Worm (Caenorhabditis elegans) whole organism, early embryonic: ENCODE results near the gene C50H2.7.

Experiments
- B0310.2 ChIP-seq: sonication (generic microtip); optimal IDR thresholded peaks from 2 replicates; lab custom pipeline; 2016; ENCODE audit warnings: mild to moderate bottlenecking, missing genetic modification characterization, missing compliant biosample characterization
- aly-1 ChIP-seq: sonication (generic microtip); optimal IDR thresholded peaks from 2 replicates; lab custom pipeline; 2016; ENCODE audit warnings: missing genetic modification characterization, missing compliant biosample characterization
- ama-1 ChIP-seq: fragments of 150-350 bp; optimal IDR thresholded peaks from 2 replicates; lab custom pipeline; 2014
- ceh-13 ChIP-seq: fragments of 200-800 bp; sonication (Bioruptor generic); optimal IDR thresholded peaks from 2 replicates; lab custom pipeline; 2018; ENCODE audit warnings: mild to moderate bottlenecking, missing genetic modification characterization, missing compliant biosample characterization
- ceh-36 ChIP-seq: sonication (generic microtip); optimal IDR thresholded peaks from 2 replicates; lab custom pipeline; 2016; ENCODE audit warnings: missing genetic modification characterization, inconsistent platforms, missing compliant biosample characterization
- flt-1 ChIP-seq: fragments of 200-800 bp; sonication (Bioruptor generic); IDR thresholded peaks from 2 replicates; pipeline ENCODE4 v1.3.6; 2022; ENCODE audit warnings: missing genetic modification characterization, missing compliant biosample characterization
- hmbx-1 ChIP-seq: sonication (generic microtip); optimal IDR thresholded peaks from 2 replicates; lab custom pipeline; 2016; ENCODE audit warnings: mild to moderate bottlenecking, missing genetic modification characterization, missing compliant biosample characterization
- hnd-1 ChIP-seq: sonication (generic microtip); optimal IDR thresholded peaks from 2 replicates; lab custom pipeline; 2016; ENCODE audit warnings: missing genetic modification characterization, missing compliant biosample characterization
- pes-1 ChIP-seq: fragments of 200-800 bp; sonication (Bioruptor generic); IDR thresholded peaks from 2 replicates; pipeline ENCODE4 v1.3.6; 2022; ENCODE audit warnings: missing genetic modification reagents, missing genetic modification characterization, missing compliant biosample characterization
- scrt-1 ChIP-seq: fragments of 200-800 bp; sonication (Bioruptor generic); IDR thresholded peaks from 2 replicates; pipeline ENCODE4 v1.3.6; 2022; ENCODE audit warnings: missing genetic modification characterization, missing compliant biosample characterization
- sea-1 ChIP-seq: fragments of 200-800 bp; sonication (Bioruptor generic); conservative IDR thresholded peaks from 2 replicates; pipeline ENCODE4 v1.3.6; 2022; ENCODE audit warnings: missing genetic modification characterization, missing compliant biosample characterization
- tbx-11 ChIP-seq: fragments of 200-800 bp; sonication (Bioruptor generic); IDR thresholded peaks from 2 replicates; pipeline ENCODE4 v1.3.6; 2022; ENCODE audit warnings: missing genetic modification characterization, missing compliant biosample characterization

DNA sequence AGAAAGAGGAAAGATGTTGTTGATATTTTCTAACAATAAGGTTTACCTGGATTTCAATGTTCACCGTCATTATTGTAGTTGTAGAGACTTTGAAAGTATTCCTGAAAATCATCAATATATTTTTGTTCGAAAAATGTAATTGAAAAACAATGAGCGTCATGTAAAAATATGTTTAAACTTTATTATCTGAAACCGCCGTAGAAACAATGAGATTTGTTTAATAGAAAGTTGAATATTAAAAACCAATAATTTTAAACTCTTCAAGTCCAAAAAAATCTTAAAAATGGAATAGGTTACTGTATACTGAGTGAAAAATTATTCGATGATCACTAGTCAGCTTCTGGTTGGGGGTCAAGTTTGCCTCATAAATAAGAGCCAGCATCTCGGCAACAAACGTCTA, 35.6 kb downstream of the C50H2.7 start, which contains the start of gene anmt-3:
- no peak for TF ChIP-seq aly-1 (tag; lab: Kevin White, UChicago)
- no peak for TF ChIP-seq ama-1 (lab: Kevin White, UChicago)
- no peak for TF ChIP-seq flt-1 (GFP tag; lab: Robert Waterston, UW)
- TF ChIP-seq scrt-1 (GFP tag; lab: Robert Waterston, UW), result no peak
- TF ChIP-seq tbx-11, result no peak
- no peak for TF ChIP-seq ceh-36 (tag; lab: Kevin White, UChicago)
- TF ChIP-seq ceh-13 (GFP tag; lab: Kevin White, UChicago), result no peak
- no peak for TF ChIP-seq B0310.2 (tag; lab: Kevin White, UChicago)
- TF ChIP-seq hnd-1, result no peak
- no peak for TF ChIP-seq sea-1 (GFP tag; lab: Robert Waterston, UW)
- TF ChIP-seq pes-1 (GFP tag; lab: Robert Waterston, UW), result no peak
- TF ChIP-seq hmbx-1 (tag; lab: Kevin White, UChicago), result no peak
